Fruit fly (Drosophila melanogaster): Measurements from ENCODE around the gene Lipt2.

- TF ChIP-seq fd96Ca (GFP tag; IDR thresholded peaks at IDR 0.05) (peak; percentile 41; the same call in 1 of the 3 replicates), CG4496 (GFP tag; IDR thresholded peaks at IDR 0.05) (no peak; the same call in 2 of the 3 replicates), CG34367 (tag; optimal IDR thresholded peaks at IDR 0.05) (no peak), CG32121 (GFP tag; IDR thresholded peaks at IDR 0.05) (no peak), CG8301 (tag; optimal IDR thresholded peaks at IDR 0.05) (no peak), Pif1B (GFP tag; optimal IDR thresholded peaks at IDR 0.05) (peak; percentile 16), EcR (GFP tag; optimal IDR thresholded peaks at IDR 0.05) (peak; percentile 59)
These were observed 34.1 kb upstream of the Lipt2 start for dm6 chr3R:4471047-4471751.
